Fruit fly (Drosophila melanogaster): Measurements from ENCODE around the gene Gr93c.
A peak's percentile ranks its signal among the peaks of the same experiment; 100 is the strongest.

DNA sequence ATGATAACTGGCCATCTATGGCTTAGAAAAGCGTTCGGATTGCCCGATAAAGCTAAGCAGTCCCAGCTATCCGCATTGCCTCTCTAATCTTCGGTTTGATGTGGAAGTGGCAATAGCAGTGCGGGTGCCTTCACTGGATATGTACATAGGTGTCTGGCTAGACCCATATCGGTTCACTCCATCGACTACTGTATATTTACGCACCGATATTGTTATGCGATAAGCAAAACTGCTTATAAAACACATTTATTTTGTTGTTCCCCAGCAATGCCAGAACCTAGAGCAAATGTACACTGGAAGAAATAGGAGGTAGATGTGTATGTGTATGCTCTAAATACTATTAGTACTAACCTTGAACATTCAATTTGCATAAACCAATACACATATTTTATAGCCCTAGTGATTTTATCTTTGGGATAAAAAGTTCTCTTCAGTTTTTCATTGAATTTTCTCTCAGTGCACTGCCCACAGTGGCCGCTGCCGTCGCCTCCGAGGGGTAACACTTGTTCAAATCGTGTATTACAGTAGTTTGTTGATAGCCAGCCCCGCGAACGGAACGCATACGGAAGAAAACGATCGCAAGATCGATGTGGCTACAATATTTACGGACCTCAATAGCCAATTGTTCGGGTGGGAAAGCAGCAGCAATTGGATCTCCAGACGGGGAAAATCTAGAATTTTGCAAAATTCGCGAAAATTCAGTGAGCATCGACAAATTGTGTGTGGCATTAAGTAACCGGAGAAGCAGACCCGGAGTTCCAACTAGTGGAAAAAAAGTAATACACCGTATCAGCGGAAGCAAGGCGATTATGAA, 25.3 kb upstream of the Gr93c start, which contains the start of gene CG31431:
- TF ChIP-seq bsh (GFP tag; optimal IDR thresholded peaks at IDR 0.05) (peak; percentile 57 to 97), MBD-R2 (GFP tag; IDR thresholded peaks at IDR 0.05) (peak; percentile 98), CG34224 (GFP tag; IDR thresholded peaks at IDR 0.05; ENCODE audit: partially characterized antibody) (no peak), CG6813 (GFP tag; optimal IDR thresholded peaks at IDR 0.05) (peak; percentile 98), CG3847 (GFP tag; IDR thresholded peaks at IDR 0.05) (peak; percentile 98)

Measured in whole organism, embryonic.